Worm (Caenorhabditis elegans) whole organism, L3 larva: ENCODE results near the gene npr-19.

Experiments used
- R02D3.7 ChIP-seq: fragments of 150-350 bp; optimal IDR thresholded peaks from 2 replicates; lab custom pipeline; 2014; ENCODE audit warnings: missing biosample characterization, missing genetic modification characterization
- ZK546.5 ChIP-seq: sonication (generic microtip); optimal IDR thresholded peaks from 2 replicates; lab custom pipeline; 2017; ENCODE audit warnings: missing biosample characterization, missing genetic modification characterization
- aly-2 ChIP-seq: fragments of 150-350 bp; optimal IDR thresholded peaks from 2 replicates; lab custom pipeline; 2014; ENCODE audit warnings: missing biosample characterization, missing genetic modification characterization
- ama-1 ChIP-seq: fragments of 150-350 bp; optimal IDR thresholded peaks from 2 replicates; lab custom pipeline; 2018
- ceh-16 ChIP-seq: sonication (generic microtip); optimal IDR thresholded peaks from 2 replicates; lab custom pipeline; 2017; ENCODE audit warnings: missing biosample characterization, missing genetic modification characterization
- ceh-28 ChIP-seq: fragments of 150-350 bp; optimal IDR thresholded peaks from 2 replicates; lab custom pipeline; 2014; ENCODE audit warnings: missing biosample characterization, missing genetic modification reagents, missing genetic modification characterization
- ceh-82 ChIP-seq: fragments of 150-350 bp; optimal IDR thresholded peaks from 2 replicates; lab custom pipeline; 2014; ENCODE audit warnings: missing biosample characterization, missing genetic modification characterization
- daf-12 ChIP-seq: fragments of 150-350 bp; optimal IDR thresholded peaks from 2 replicates; lab custom pipeline; 2014; ENCODE audit warnings: missing biosample characterization, missing genetic modification reagents, missing genetic modification characterization
- egl-27 ChIP-seq: sonication (generic microtip); optimal IDR thresholded peaks from 4 replicates; lab custom pipeline; 2017; ENCODE audit warnings: missing biosample characterization, missing genetic modification reagents, missing genetic modification characterization
- egl-5 ChIP-seq: fragments of 150-350 bp; optimal IDR thresholded peaks from 2 replicates; lab custom pipeline; 2017; ENCODE audit warnings: missing biosample characterization, missing genetic modification reagents, missing genetic modification characterization, inconsistent platforms
- elt-1 ChIP-seq: fragments of 150-350 bp; optimal IDR thresholded peaks from 2 replicates; lab custom pipeline; 2014; ENCODE audit warnings: missing biosample characterization, missing genetic modification characterization
- elt-2 ChIP-seq: sonication (generic microtip); optimal IDR thresholded peaks from 2 replicates; lab custom pipeline; 2016; ENCODE audit warnings: missing genetic modification reagents, mild to moderate bottlenecking, missing genetic modification characterization, missing compliant biosample characterization
- elt-3 ChIP-seq, 3 experiments: fragments of 150-350 bp in 1 of 3; sonication (generic microtip) in 2 of 3; optimal IDR thresholded peaks; 2 replicates in 2 of 3; 4 replicates in 1 of 3; lab custom pipeline; 2014 to 2017; ENCODE audit warnings: missing biosample characterization in 3 of 3, missing genetic modification characterization in 3 of 3
- eor-1 ChIP-seq, 2 experiments: fragments of 150-350 bp; optimal IDR thresholded peaks; 2 replicates each; lab custom pipeline; 2014 to 2018; ENCODE audit warnings: missing biosample characterization in 2 of 2, missing genetic modification characterization in 2 of 2
- fkh-10 ChIP-seq: sonication (generic microtip); optimal IDR thresholded peaks from 2 replicates; lab custom pipeline; 2017; ENCODE audit warnings: missing biosample characterization, missing genetic modification reagents, missing genetic modification characterization
- fkh-2 ChIP-seq: fragments of 150-350 bp; optimal IDR thresholded peaks from 2 replicates; lab custom pipeline; 2014; ENCODE audit warnings: missing biosample characterization, missing genetic modification reagents, missing genetic modification characterization
- hmg-11 ChIP-seq: sonication (generic microtip); optimal IDR thresholded peaks from 2 replicates; lab custom pipeline; 2016; ENCODE audit warnings: missing genetic modification characterization, missing compliant biosample characterization
- lsy-12 ChIP-seq: sonication (generic microtip); optimal IDR thresholded peaks from 2 replicates; lab custom pipeline; 2016; ENCODE audit warnings: mild to moderate bottlenecking, missing genetic modification characterization, missing compliant biosample characterization
- mdl-1 ChIP-seq: fragments of 150-350 bp; optimal IDR thresholded peaks from 2 replicates; lab custom pipeline; 2014; ENCODE audit warnings: missing biosample characterization, missing genetic modification characterization
- mml-1 ChIP-seq: fragments of 150-350 bp; sonication (generic microtip); optimal IDR thresholded peaks from 3 replicates; lab custom pipeline; 2014; ENCODE audit warnings: missing biosample characterization, missing genetic modification characterization
- nfya-1 ChIP-seq: sonication (generic microtip); optimal IDR thresholded peaks from 2 replicates; lab custom pipeline; 2017; ENCODE audit warnings: missing genetic modification characterization, mild to moderate bottlenecking, missing compliant biosample characterization, antibody characterized with exemption, moderate library complexity; ENCODE audit not compliant: insufficient read depth
- nhr-11 ChIP-seq: fragments of 150-350 bp; optimal IDR thresholded peaks from 2 replicates; lab custom pipeline; 2014; ENCODE audit warnings: missing biosample characterization, missing genetic modification characterization
- nhr-237 ChIP-seq: fragments of 150-350 bp; optimal IDR thresholded peaks from 2 replicates; lab custom pipeline; 2014; ENCODE audit warnings: missing biosample characterization, missing genetic modification characterization
- nhr-25 ChIP-seq: sonication (generic microtip); optimal IDR thresholded peaks from 2 replicates; lab custom pipeline; 2017; ENCODE audit warnings: missing biosample characterization, missing genetic modification characterization
- nhr-28 ChIP-seq: fragments of 150-350 bp; optimal IDR thresholded peaks from 2 replicates; lab custom pipeline; 2014; ENCODE audit warnings: missing biosample characterization, missing genetic modification characterization
- nhr-67 ChIP-seq: fragments of 150-350 bp; optimal IDR thresholded peaks from 2 replicates; lab custom pipeline; 2014; ENCODE audit warnings: missing biosample characterization, missing genetic modification characterization
- nhr-76 ChIP-seq: fragments of 150-350 bp; sonication (generic microtip); optimal IDR thresholded peaks from 5 replicates; lab custom pipeline; 2014; ENCODE audit warnings: missing biosample characterization, missing genetic modification characterization
- nhr-77 ChIP-seq: fragments of 150-350 bp; optimal IDR thresholded peaks from 2 replicates; lab custom pipeline; 2014; ENCODE audit warnings: missing biosample characterization, missing genetic modification characterization
- pha-4 ChIP-seq: fragments of 150-350 bp; optimal IDR thresholded peaks from 2 replicates; lab custom pipeline; 2014; ENCODE audit warnings: missing biosample characterization, missing genetic modification reagents, missing genetic modification characterization
- skn-1 ChIP-seq: fragments of 150-350 bp; optimal IDR thresholded peaks from 2 replicates; lab custom pipeline; 2014; ENCODE audit warnings: missing biosample characterization, missing genetic modification characterization
- tbx-2 ChIP-seq: sonication (generic microtip); optimal IDR thresholded peaks from 2 replicates; lab custom pipeline; 2016; ENCODE audit warnings: mild to moderate bottlenecking, missing genetic modification characterization, missing compliant biosample characterization
- unc-39 ChIP-seq: sonication (generic microtip); optimal IDR thresholded peaks from 4 replicates; lab custom pipeline; 2017; ENCODE audit warnings: missing biosample characterization, missing genetic modification characterization
- unc-62 ChIP-seq: fragments of 150-350 bp; sonication (generic microtip); optimal IDR thresholded peaks from 4 replicates; lab custom pipeline; 2014; ENCODE audit warnings: missing biosample characterization, missing genetic modification reagents, missing genetic modification characterization
- zag-1 ChIP-seq: fragments of 150-350 bp; optimal IDR thresholded peaks from 2 replicates; lab custom pipeline; 2014; ENCODE audit warnings: missing biosample characterization, missing genetic modification characterization
- ztf-4 ChIP-seq: fragments of 150-350 bp; optimal IDR thresholded peaks from 2 replicates; lab custom pipeline; 2014; ENCODE audit warnings: missing biosample characterization, missing genetic modification characterization

The npr-19 gene

DNA sequence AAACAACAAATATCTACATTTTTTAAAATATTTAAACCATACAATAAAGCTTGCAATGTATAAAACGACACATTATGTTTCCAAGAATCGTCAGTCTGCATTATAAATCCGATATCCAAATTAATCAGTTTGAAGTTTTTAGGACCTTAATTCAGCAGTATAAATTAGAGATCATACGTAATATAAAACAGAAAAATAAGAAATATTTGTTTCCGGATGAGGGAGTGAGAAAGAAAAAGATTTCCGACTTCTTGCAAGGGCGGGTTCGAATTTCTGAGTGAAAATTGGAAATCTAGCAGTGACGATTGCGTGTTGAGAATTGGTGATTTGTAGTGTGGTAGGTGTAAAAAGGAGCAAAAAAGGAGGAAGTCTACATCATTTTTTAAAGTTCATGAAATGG is at the start of gene npr-19:
npr-19 (minus strand) TSS at position 101 of the 400 bp plus-strand sequence.
- TF ChIP-seq nfya-1 (no peak), pha-4 (tag; lab: Kevin White, UChicago) (no peak), elt-2 (no peak), fkh-10 (GFP tag; lab: Kevin White, UChicago) (no peak), eor-1 (tag; optimal IDR thresholded peaks at IDR 0.05; lab: Kevin White, UChicago) (no peak), zag-1 (tag; lab: Kevin White, UChicago) (no peak), nhr-67 (no peak), aly-2 (tag; lab: Kevin White, UChicago) (no peak), egl-27 (tag; lab: Kevin White, UChicago) (no peak), nhr-28 (tag; lab: Kevin White, UChicago) (no peak), ZK546.5 (tag; lab: Kevin White, UChicago) (no peak)

DNA sequence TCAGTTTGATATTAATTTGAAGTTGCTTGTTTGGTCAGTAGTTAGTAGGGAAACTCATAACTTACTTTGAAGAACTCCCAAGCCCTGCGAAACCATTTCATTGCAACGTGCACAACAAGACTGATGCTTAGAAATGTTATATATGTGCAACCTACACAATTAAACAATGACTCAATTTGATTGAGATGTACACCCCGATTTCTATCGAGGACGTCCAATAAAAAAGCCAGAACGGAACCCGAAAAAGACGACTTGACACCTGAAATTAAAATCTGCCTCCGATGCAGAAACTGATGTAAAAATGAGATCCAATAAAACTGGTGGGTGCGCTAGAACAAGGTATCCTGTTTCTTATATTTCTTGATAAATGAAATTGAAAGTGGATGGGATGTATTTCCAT is 49.4 kb upstream of the npr-19 start, which contains the start of gene T04G9.6:
T04G9.6 (minus strand) TSS at position 101 of the 400 bp plus-strand sequence.
- TF ChIP-seq fkh-10 (GFP tag; lab: Kevin White, UChicago), result no peak
- no peak for TF ChIP-seq ceh-28 (tag; lab: Kevin White, UChicago)
- TF ChIP-seq unc-39 (tag; lab: Kevin White, UChicago), result no peak
- no peak for TF ChIP-seq mdl-1
- no peak for TF ChIP-seq eor-1 (tag; optimal IDR thresholded peaks at IDR 0.05; lab: Kevin White, UChicago)
- no peak for TF ChIP-seq fkh-2 (tag; lab: Kevin White, UChicago)
- no peak for TF ChIP-seq aly-2 (tag; lab: Kevin White, UChicago)
- TF ChIP-seq nhr-67, result no peak
- TF ChIP-seq elt-3 (tag; optimal IDR thresholded peaks at IDR 0.05; lab: Kevin White, UChicago), result no peak
- no peak for TF ChIP-seq mml-1 (tag; lab: Kevin White, UChicago)
- no peak for TF ChIP-seq nhr-25 (tag; lab: Kevin White, UChicago)
- no peak for TF ChIP-seq ceh-16 (tag; lab: Kevin White, UChicago)
- TF ChIP-seq elt-2, result no peak
- no peak for TF ChIP-seq nhr-77 (tag; lab: Kevin White, UChicago)

DNA sequence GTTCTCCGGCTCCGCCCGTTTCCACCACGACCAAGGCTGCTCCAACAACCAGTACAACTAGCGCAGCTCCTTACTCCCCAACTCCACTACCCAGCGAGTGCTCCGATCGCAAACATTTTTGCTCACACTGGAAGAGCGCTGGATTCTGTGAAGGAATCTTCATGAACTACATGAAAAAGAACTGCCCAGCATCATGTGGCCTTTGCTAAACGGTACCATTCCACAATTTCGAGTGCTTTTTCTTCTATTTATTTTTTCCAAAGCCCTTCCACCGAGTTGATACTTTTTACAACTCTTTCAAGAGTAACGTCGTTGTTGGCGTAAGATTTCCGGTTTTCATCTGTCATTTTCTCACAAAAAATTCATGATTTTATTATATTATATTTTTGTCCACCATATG is 44.6 kb upstream of the npr-19 start:
- TF ChIP-seq fkh-2 (tag; lab: Kevin White, UChicago) (no peak), aly-2 (tag; lab: Kevin White, UChicago) (no peak), nhr-237 (tag; lab: Kevin White, UChicago) (no peak), eor-1 (tag; optimal IDR thresholded peaks at IDR 0.05; lab: Kevin White, UChicago) (no peak), nhr-76 (no peak), nhr-67 (no peak), hmg-11 (tag; lab: Kevin White, UChicago) (no peak), egl-5 (tag; lab: Kevin White, UChicago) (no peak), ama-1 (lab: Kevin White, UChicago) (no peak)

DNA sequence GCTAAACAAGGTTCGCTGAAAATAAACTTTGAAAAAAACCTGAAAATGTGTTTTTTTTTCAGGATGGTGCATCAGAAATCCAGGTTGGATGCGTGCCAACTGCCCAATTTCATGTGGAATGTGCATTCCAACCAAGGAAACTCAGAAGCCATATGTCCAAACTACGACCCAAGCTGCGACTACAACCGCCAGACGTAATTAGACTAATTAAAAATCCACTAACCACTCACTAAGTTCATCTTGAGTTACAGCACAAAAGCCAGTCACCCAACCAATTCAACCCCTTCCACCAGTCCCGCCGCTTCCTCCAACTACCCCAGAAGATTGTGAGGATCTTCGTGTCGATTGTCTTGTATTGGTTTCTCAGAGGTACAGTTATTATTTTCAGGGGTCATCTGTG is 43.8 kb upstream of the npr-19 start:
- no peak for TF ChIP-seq daf-12 (tag; lab: Kevin White, UChicago)
- TF ChIP-seq skn-1, result no peak
- TF ChIP-seq tbx-2 (tag; lab: Kevin White, UChicago), result no peak
- TF ChIP-seq egl-5 (tag; lab: Kevin White, UChicago), result no peak
- TF ChIP-seq ceh-28 (tag; lab: Kevin White, UChicago), result no peak
- TF ChIP-seq ama-1 (lab: Kevin White, UChicago), result no peak
- no peak for TF ChIP-seq ceh-16 (tag; lab: Kevin White, UChicago)
- TF ChIP-seq ceh-82 (tag; lab: Kevin White, UChicago), result no peak
- TF ChIP-seq mdl-1, result no peak
- no peak for TF ChIP-seq nhr-237 (tag; lab: Kevin White, UChicago)
- no peak for TF ChIP-seq nfya-1
- no peak for TF ChIP-seq ZK546.5 (tag; lab: Kevin White, UChicago)
- no peak for TF ChIP-seq unc-39 (tag; lab: Kevin White, UChicago)
- no peak for TF ChIP-seq elt-1 (tag; lab: Kevin White, UChicago)
- no peak for TF ChIP-seq unc-62 (GFP tag; lab: Kevin White, UChicago)
- no peak for TF ChIP-seq nhr-11 (tag; lab: Kevin White, UChicago)
- TF ChIP-seq ztf-4 (tag; lab: Kevin White, UChicago), result no peak

DNA sequence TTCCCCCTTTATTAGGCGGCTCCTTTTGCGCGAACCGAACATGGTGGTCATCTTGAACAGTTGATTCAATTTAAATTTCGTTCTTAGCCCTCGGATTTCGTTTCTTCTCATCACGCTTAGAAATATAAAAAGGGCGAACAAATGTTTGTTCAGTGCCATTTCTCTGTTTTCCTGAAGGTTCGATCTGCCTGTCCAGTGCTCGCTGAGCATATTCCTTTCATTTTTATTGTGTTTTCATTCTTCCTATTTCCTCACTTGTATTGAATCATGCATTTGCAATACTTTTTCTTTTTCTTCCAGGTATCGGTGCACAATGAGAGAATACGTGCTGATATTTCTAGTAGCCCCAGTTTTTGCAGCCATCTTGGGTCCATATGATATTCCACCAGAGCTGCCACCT is 41.9 kb upstream of the npr-19 start, which contains the start of gene nas-15:
nas-15 (plus strand) TSS at position 301 of the 400 bp plus-strand sequence.
- no peak for TF ChIP-seq mml-1 (tag; lab: Kevin White, UChicago)
- no peak for TF ChIP-seq egl-5 (tag; lab: Kevin White, UChicago)
- TF ChIP-seq mdl-1, result no peak
- no peak for TF ChIP-seq nhr-76
- no peak for TF ChIP-seq unc-62 (GFP tag; lab: Kevin White, UChicago)
- TF ChIP-seq eor-1 (tag; optimal IDR thresholded peaks at IDR 0.05; lab: Kevin White, UChicago), result no peak
- TF ChIP-seq lsy-12, result no peak
- no peak for TF ChIP-seq hmg-11 (tag; lab: Kevin White, UChicago)
- no peak for TF ChIP-seq nhr-25 (tag; lab: Kevin White, UChicago)
- no peak for TF ChIP-seq ceh-28 (tag; lab: Kevin White, UChicago)
- no peak for TF ChIP-seq elt-1 (tag; lab: Kevin White, UChicago)
- no peak for TF ChIP-seq pha-4 (tag; lab: Kevin White, UChicago)
- no peak for TF ChIP-seq nhr-237 (tag; lab: Kevin White, UChicago)
- no peak for TF ChIP-seq R02D3.7 (tag; lab: Kevin White, UChicago)
